Worm (Caenorhabditis elegans): Measurements from ENCODE around the gene nhr-152.

DNA sequence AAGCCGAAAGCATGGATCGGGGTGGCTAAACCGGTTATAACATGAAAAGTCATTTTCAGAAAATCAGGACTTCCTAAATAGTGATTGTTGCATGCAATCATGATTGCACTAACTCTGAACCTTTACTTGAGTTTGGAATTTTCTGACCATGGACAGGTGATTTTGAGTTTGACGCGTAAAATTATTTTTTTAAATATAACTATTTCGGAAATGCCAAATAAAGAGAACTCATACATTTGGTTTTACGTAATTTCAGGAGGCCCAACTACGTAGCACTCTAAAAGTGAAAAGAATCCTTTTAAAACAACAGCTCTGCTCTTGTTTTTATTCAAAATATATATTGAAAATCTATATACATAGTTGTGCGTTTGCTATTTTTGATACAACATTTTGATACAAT lies 34.4 kb upstream of the nhr-152 start, which contains the start of gene srh-234:
- no peak for TF ChIP-seq ama-1 (optimal IDR thresholded peaks at IDR 0.05)
- TF ChIP-seq flt-1 (GFP tag; IDR thresholded peaks at IDR 0.05) = no peak
- TF ChIP-seq hmbx-1 (tag; optimal IDR thresholded peaks at IDR 0.05) = no peak

Data from whole organism, early embryonic.